Fruit fly (Drosophila melanogaster) whole organism, embryonic: ENCODE data around the gene CG13138.

ENCODE experiments used
- Ada2b ChIP-seq: fragments of 200-800 bp; sonication (Bioruptor generic); IDR thresholded peaks from 2 replicates; pipeline ENCODE4 v1.3.6; 2022; ENCODE audit warnings: missing biosample characterization, missing genetic modification characterization
- Adf1 ChIP-seq: fragments of 200-800 bp; sonication (Bioruptor generic); IDR thresholded peaks from 2 replicates; pipeline ENCODE4 v1.3.6; 2022; ENCODE audit warnings: missing biosample characterization, missing genetic modification characterization
- CG10366 ChIP-seq: fragments of 200-800 bp; sonication (Bioruptor generic); IDR thresholded peaks from 2 replicates; pipeline ENCODE4 v1.3.6; 2022; ENCODE audit warnings: missing biosample characterization, missing genetic modification characterization
- CG12391 ChIP-seq: fragments of 200-800 bp; sonication (Bioruptor generic); optimal IDR thresholded peaks from 3 replicates; lab custom pipeline; 2018; ENCODE audit warnings: missing biosample characterization, mild to moderate bottlenecking, missing genetic modification characterization, moderate library complexity
- CG13894 ChIP-seq: fragments of 200-800 bp; sonication (Bioruptor generic); optimal IDR thresholded peaks from 3 replicates; lab custom pipeline; 2018; ENCODE audit warnings: missing biosample characterization, mild to moderate bottlenecking, missing genetic modification characterization, moderate library complexity
- CG14965 ChIP-seq: fragments of 200-800 bp; sonication (Bioruptor generic); optimal IDR thresholded peaks from 2 replicates; lab custom pipeline; 2016; ENCODE audit warnings: missing biosample characterization, missing genetic modification characterization, borderline replicate concordance
- CG15479 ChIP-seq: fragments of 200-800 bp; sonication (Bioruptor generic); optimal IDR thresholded peaks from 3 replicates; lab custom pipeline; 2019; ENCODE audit warnings: missing biosample characterization, mild to moderate bottlenecking, missing genetic modification characterization, moderate library complexity
- CG16779 ChIP-seq: fragments of 200-800 bp; sonication (Bioruptor generic); IDR thresholded peaks from 2 replicates; pipeline ENCODE4 v1.3.6; 2022; ENCODE audit warnings: missing biosample characterization, missing genetic modification characterization
- CG17612 ChIP-seq: fragments of 200-800 bp; sonication (Bioruptor generic); IDR thresholded peaks from 2 replicates; pipeline ENCODE4 v1.3.6; 2022; ENCODE audit warnings: missing biosample characterization, missing genetic modification characterization
- CG18262 ChIP-seq: fragments of 200-800 bp; optimal IDR thresholded peaks from 3 replicates; lab custom pipeline; 2019; ENCODE audit warnings: missing biosample characterization, mild to moderate bottlenecking, missing genetic modification characterization, moderate library complexity
- CG31224 ChIP-seq: fragments of 200-800 bp; sonication (Bioruptor generic); IDR thresholded peaks from 2 replicates; pipeline ENCODE4 v1.3.6; 2022; ENCODE audit warnings: missing biosample characterization, missing genetic modification characterization
- CG32532 ChIP-seq: fragments of 200-800 bp; sonication (Bioruptor generic); IDR thresholded peaks from 2 replicates; pipeline ENCODE4 v1.3.6; 2022; ENCODE audit warnings: missing biosample characterization, missing genetic modification characterization
- CG33213 ChIP-seq: fragments of 200-800 bp; sonication (Bioruptor generic); optimal IDR thresholded peaks from 3 replicates; lab custom pipeline; 2016; ENCODE audit warnings: missing biosample characterization, missing genetic modification characterization
- CG6175 ChIP-seq: fragments of 200-800 bp; sonication (Bioruptor generic); IDR thresholded peaks from 3 replicates; pipeline ENCODE4 v1.3.6; 2022; ENCODE audit warnings: missing biosample characterization, missing genetic modification characterization
- CG6854 ChIP-seq: fragments of 200-800 bp; sonication (Bioruptor generic); optimal IDR thresholded peaks from 3 replicates; lab custom pipeline; 2017; ENCODE audit warnings: missing biosample characterization, mild to moderate bottlenecking, missing genetic modification characterization
- CG7987 ChIP-seq: fragments of 200-800 bp; sonication (Bioruptor generic); optimal IDR thresholded peaks from 2 replicates; lab custom pipeline; 2018; ENCODE audit warnings: missing biosample characterization, mild to moderate bottlenecking, missing genetic modification characterization, moderate library complexity
- CG8388 ChIP-seq: fragments of 200-800 bp; sonication (Bioruptor generic); optimal IDR thresholded peaks from 2 replicates; lab custom pipeline; 2019; ENCODE audit warnings: missing biosample characterization, mild to moderate bottlenecking, missing genetic modification characterization, moderate library complexity
- CG9876 ChIP-seq: fragments of 200-800 bp; sonication (Bioruptor generic); optimal IDR thresholded peaks from 2 replicates; lab custom pipeline; 2016; ENCODE audit warnings: missing biosample characterization, missing genetic modification characterization
- CoRest ChIP-seq: fragments of 200-800 bp; sonication (Bioruptor generic); optimal IDR thresholded peaks from 3 replicates; lab custom pipeline; 2018; ENCODE audit warnings: missing biosample characterization, mild to moderate bottlenecking, missing genetic modification characterization, moderate library complexity
- D19B ChIP-seq: fragments of 200-800 bp; sonication (Bioruptor generic); optimal IDR thresholded peaks from 2 replicates; lab custom pipeline; 2017; ENCODE audit warnings: missing biosample characterization, mild to moderate bottlenecking, missing genetic modification characterization
- Dip3 ChIP-seq: fragments of 200-800 bp; sonication (Bioruptor generic); optimal IDR thresholded peaks from 3 replicates; lab custom pipeline; 2016; ENCODE audit warnings: missing biosample characterization, missing genetic modification characterization
- HLH4C ChIP-seq: fragments of 200-800 bp; sonication (Bioruptor generic); IDR thresholded peaks from 3 replicates; pipeline ENCODE4 v1.3.6; 2022; ENCODE audit warnings: missing biosample characterization, missing genetic modification characterization; ENCODE audit not compliant: partially characterized antibody
- Hey ChIP-seq: fragments of 200-800 bp; sonication (Bioruptor generic); optimal IDR thresholded peaks from 3 replicates; lab custom pipeline; 2018; ENCODE audit warnings: missing biosample characterization, mild to moderate bottlenecking, missing genetic modification characterization
- Hmx ChIP-seq: fragments of 200-800 bp; sonication (Bioruptor generic); optimal IDR thresholded peaks from 2 replicates; lab custom pipeline; 2016; ENCODE audit warnings: missing biosample characterization, missing genetic modification characterization
- Jarid2 ChIP-seq: fragments of 200-800 bp; sonication (Bioruptor generic); optimal IDR thresholded peaks from 3 replicates; lab custom pipeline; 2017; ENCODE audit warnings: mild to moderate bottlenecking, missing biosample characterization, missing genetic modification reagents, missing genetic modification characterization
- Mad ChIP-seq: fragments of 200-800 bp; sonication (Bioruptor generic); optimal IDR thresholded peaks from 2 replicates; lab custom pipeline; 2016; ENCODE audit warnings: missing biosample characterization, missing genetic modification characterization
- Myb ChIP-seq: fragments of 200-800 bp; sonication (Bioruptor generic); optimal IDR thresholded peaks from 2 replicates; lab custom pipeline; 2016; ENCODE audit warnings: missing biosample characterization, missing genetic modification characterization
- Nf-YA ChIP-seq: fragments of 200-800 bp; sonication (Bioruptor generic); IDR thresholded peaks from 2 replicates; pipeline ENCODE4 v1.3.6; 2022; ENCODE audit warnings: missing biosample characterization, missing genetic modification characterization
- PHDP ChIP-seq: fragments of 200-800 bp; sonication (Bioruptor generic); optimal IDR thresholded peaks from 3 replicates; lab custom pipeline; 2018; ENCODE audit warnings: missing biosample characterization, mild to moderate bottlenecking, missing genetic modification characterization, moderate library complexity
- Ptx1 ChIP-seq: fragments of 200-800 bp; sonication (Bioruptor generic); IDR thresholded peaks from 2 replicates; pipeline ENCODE4 v1.3.6; 2022; ENCODE audit warnings: missing biosample characterization, missing genetic modification characterization
- Stat92E ChIP-seq, 3 experiments: fragments of >200 bp in 2 of 3; fragments of 200-800 bp in 1 of 3; sonication (Bioruptor generic) in 1 of 3; optimal IDR thresholded peaks; 2 replicates each; lab custom pipeline; 2017 to 2019; ENCODE audit warnings: missing biosample characterization in 3 of 3, missing genetic modification characterization in 3 of 3, mild to moderate bottlenecking in 1 of 3, moderate library complexity in 1 of 3
- TFAM ChIP-seq: fragments of 200-800 bp; sonication (Bioruptor generic); optimal IDR thresholded peaks from 2 replicates; lab custom pipeline; 2017; ENCODE audit warnings: missing biosample characterization, missing genetic modification characterization, inconsistent platforms
- Trl ChIP-seq, 3 experiments: fragments of >200 bp in 2 of 3; fragments of 200-800 bp in 1 of 3; sonication (Bioruptor generic) in 1 of 3; optimal IDR thresholded peaks; 2 replicates in 1 of 3; 3 replicates in 2 of 3; lab custom pipeline; 2016 to 2017; ENCODE audit warnings: missing biosample characterization in 1 of 3, missing genetic modification characterization in 1 of 3
- bigmax ChIP-seq: fragments of 200-800 bp; sonication (Bioruptor generic); optimal IDR thresholded peaks from 2 replicates; lab custom pipeline; 2018; ENCODE audit warnings: missing biosample characterization, mild to moderate bottlenecking, missing genetic modification characterization
- bowl ChIP-seq: fragments of 200-800 bp; sonication (Bioruptor generic); IDR thresholded peaks from 2 replicates; pipeline ENCODE4 v1.3.6; 2022; ENCODE audit warnings: missing biosample characterization, missing genetic modification characterization
- caup ChIP-seq: fragments of 200-800 bp; sonication (Bioruptor generic); optimal IDR thresholded peaks from 3 replicates; lab custom pipeline; 2017; ENCODE audit warnings: missing biosample characterization, mild to moderate bottlenecking, missing genetic modification characterization, moderate library complexity; ENCODE audit not compliant: severe bottlenecking
- gem ChIP-seq: fragments of 200-800 bp; sonication (Bioruptor generic); optimal IDR thresholded peaks from 2 replicates; lab custom pipeline; 2019; ENCODE audit warnings: missing biosample characterization, mild to moderate bottlenecking, missing genetic modification characterization, moderate library complexity
- gt ChIP-seq: fragments of 200-800 bp; sonication (Bioruptor generic); IDR thresholded peaks from 2 replicates; pipeline ENCODE4 v1.3.6; 2022; ENCODE audit warnings: missing biosample characterization, missing genetic modification characterization
- jing ChIP-seq: fragments of 200-800 bp; sonication (Bioruptor generic); optimal IDR thresholded peaks from 2 replicates; lab custom pipeline; 2018; ENCODE audit warnings: missing biosample characterization, mild to moderate bottlenecking, missing genetic modification characterization
- lbe ChIP-seq: fragments of 200-800 bp; sonication (Bioruptor generic); optimal IDR thresholded peaks from 2 replicates; lab custom pipeline; 2016; ENCODE audit warnings: missing biosample characterization, mild to moderate bottlenecking, missing genetic modification characterization
- pnt ChIP-seq: fragments of 200-800 bp; sonication (Bioruptor generic); optimal IDR thresholded peaks from 3 replicates; lab custom pipeline; 2016; ENCODE audit warnings: missing biosample characterization, missing genetic modification characterization
- prd ChIP-seq, 3 experiments: fragments of >200 bp in 2 of 3; fragments of 200-800 bp in 1 of 3; sonication (Bioruptor generic) in 1 of 3; optimal IDR thresholded peaks in 2 of 3; IDR thresholded peaks in 1 of 3; 2 replicates in 2 of 3; 3 replicates in 1 of 3; pipeline versions ENCODE4 v1.3.6 to Lab custom; 2017 to 2022; ENCODE audit warnings: missing biosample characterization in 1 of 3, missing genetic modification characterization in 1 of 3
- psq ChIP-seq: fragments of 200-800 bp; sonication (Bioruptor generic); optimal IDR thresholded peaks from 2 replicates; lab custom pipeline; 2017; ENCODE audit warnings: missing biosample characterization, missing genetic modification characterization
- pzg ChIP-seq: fragments of 200-800 bp; sonication (Bioruptor generic); optimal IDR thresholded peaks from 3 replicates; lab custom pipeline; 2018; ENCODE audit warnings: missing biosample characterization, mild to moderate bottlenecking, missing genetic modification characterization, moderate library complexity
- ro ChIP-seq: fragments of 200-800 bp; sonication (Bioruptor generic); IDR thresholded peaks from 2 replicates; pipeline ENCODE4 v1.3.6; 2022; ENCODE audit warnings: missing biosample characterization, missing genetic modification characterization
- run ChIP-seq: fragments of 200-800 bp; sonication (Bioruptor generic); optimal IDR thresholded peaks from 3 replicates; lab custom pipeline; 2018; ENCODE audit warnings: missing biosample characterization, mild to moderate bottlenecking, missing genetic modification characterization
- salm ChIP-seq: fragments of 200-800 bp; sonication (Bioruptor generic); optimal IDR thresholded peaks from 2 replicates; lab custom pipeline; 2018; ENCODE audit warnings: missing biosample characterization, mild to moderate bottlenecking, missing genetic modification characterization
- seq ChIP-seq: fragments of 200-800 bp; sonication (Bioruptor generic); IDR thresholded peaks from 2 replicates; pipeline ENCODE4 v1.3.6; 2022; ENCODE audit warnings: missing biosample characterization, missing genetic modification characterization
- shn ChIP-seq: fragments of 200-800 bp; sonication (Bioruptor generic); optimal IDR thresholded peaks from 3 replicates; lab custom pipeline; 2016; ENCODE audit warnings: missing biosample characterization, missing genetic modification characterization
- usp ChIP-seq: fragments of >200 bp; optimal IDR thresholded peaks from 2 replicates; lab custom pipeline; 2017; ENCODE audit warnings: missing biosample characterization, missing genetic modification characterization
- yki ChIP-seq: fragments of >200 bp; optimal IDR thresholded peaks from 3 replicates; lab custom pipeline; 2018

The CG13138 gene

dm6 chr2L:10342471-10342870 lies 40.7 kb upstream of the CG13138 start, which contains the start of gene Sps2 (continued):
- no peak for TF ChIP-seq CG6854 (GFP tag; lab: Kevin White, UChicago)
- TF ChIP-seq Dip3 (GFP tag; lab: Kevin White, UChicago), result no peak
- TF ChIP-seq CG32532 (GFP tag; lab: Robert Waterston, UW), result peak; percentile 37; the same call in 1 of the 2 replicates
- no peak for TF ChIP-seq lbe (GFP tag; lab: Kevin White, UChicago)
- no peak for TF ChIP-seq CG31224 (GFP tag; lab: Robert Waterston, UW)
- no peak for TF ChIP-seq CoRest (tag; lab: Kevin White, UChicago)
- no peak for TF ChIP-seq Adf1 (GFP tag; lab: Robert Waterston, UW)
- no peak for TF ChIP-seq CG10366 (GFP tag; lab: Robert Waterston, UW)
- TF ChIP-seq bowl (GFP tag; lab: Robert Waterston, UW), result no peak
- TF ChIP-seq CG15479 (GFP tag; lab: Kevin White, UChicago), result no peak
- no peak for TF ChIP-seq Myb (GFP tag; lab: Kevin White, UChicago)
- peak; percentile 51 for TF ChIP-seq CG8388 (GFP tag; lab: Kevin White, UChicago)
- no peak for TF ChIP-seq Ada2b
- no peak for TF ChIP-seq yki (lab: Kevin White, UChicago)
- peak; percentile 37 for TF ChIP-seq CG12391 (tag; lab: Kevin White, UChicago)
- TF ChIP-seq caup (GFP tag; lab: Kevin White, UChicago), result no peak
- no peak for TF ChIP-seq CG13894 (tag; lab: Kevin White, UChicago)
- TF ChIP-seq usp (GFP tag; lab: Kevin White, UChicago), result no peak
- no peak for TF ChIP-seq CG33213 (GFP tag; lab: Kevin White, UChicago)
- no peak for TF ChIP-seq CG6175 (GFP tag; lab: Robert Waterston, UW)
- no peak for TF ChIP-seq CG16779 (GFP tag; lab: Robert Waterston, UW)
- TF ChIP-seq CG9876 (GFP tag; lab: Kevin White, UChicago), result no peak
- TF ChIP-seq salm (tag; lab: Kevin White, UChicago), result no peak
- no peak for TF ChIP-seq Nf-YA (GFP tag; lab: Robert Waterston, UW)
- TF ChIP-seq Stat92E (GFP tag; optimal IDR thresholded peaks at IDR 0.05; lab: Kevin White, UChicago), result peak in 1 of 3 experiments; percentile 39
- peak; percentile 54 for TF ChIP-seq pzg (GFP tag; lab: Kevin White, UChicago)
- TF ChIP-seq psq (GFP tag; lab: Kevin White, UChicago), result no peak
- no peak for TF ChIP-seq jing (GFP tag; lab: Kevin White, UChicago)
- TF ChIP-seq CG17612 (GFP tag; lab: Robert Waterston, UW), result no peak
- TF ChIP-seq gem (tag; lab: Kevin White, UChicago), result peak; percentile 33
- TF ChIP-seq Hey (tag; lab: Kevin White, UChicago), result no peak
- TF ChIP-seq shn, result no peak
- TF ChIP-seq gt (GFP tag; lab: Robert Waterston, UW), result no peak
- TF ChIP-seq PHDP (tag; lab: Kevin White, UChicago), result no peak
- TF ChIP-seq seq (GFP tag; lab: Robert Waterston, UW), result no peak
- no peak for TF ChIP-seq CG14965 (GFP tag; lab: Kevin White, UChicago)
- TF ChIP-seq bigmax (GFP tag; lab: Kevin White, UChicago), result no peak
- TF ChIP-seq TFAM (GFP tag; lab: Kevin White, UChicago), result no peak
- no peak for TF ChIP-seq run (tag; lab: Kevin White, UChicago)
- no peak for TF ChIP-seq CG18262 (tag; lab: Kevin White, UChicago)
- TF ChIP-seq prd (optimal IDR thresholded peaks at IDR 0.05; lab: Kevin White, UChicago), result no peak
- no peak for TF ChIP-seq prd (GFP tag; IDR thresholded peaks at IDR 0.05; lab: Robert Waterston, UW)
- no peak for TF ChIP-seq Jarid2 (GFP tag; lab: Kevin White, UChicago)
- TF ChIP-seq Ptx1 (GFP tag; lab: Robert Waterston, UW), result no peak
- TF ChIP-seq Mad (GFP tag; lab: Kevin White, UChicago), result no peak
- TF ChIP-seq pnt, result no peak
- TF ChIP-seq ro, result no peak
- TF ChIP-seq Hmx, result no peak
- TF ChIP-seq D19B, result no peak
- no peak for TF ChIP-seq CG7987 (GFP tag; lab: Kevin White, UChicago)
- no peak for TF ChIP-seq Trl (optimal IDR thresholded peaks at IDR 0.05; lab: Kevin White, UChicago)
- TF ChIP-seq Trl (GFP tag; optimal IDR thresholded peaks at IDR 0.05; lab: Kevin White, UChicago), result no peak
- TF ChIP-seq HLH4C (GFP tag; lab: Robert Waterston, UW), result peak; percentile 53; the same call in 1 of the 3 replicates
